Worm (Caenorhabditis elegans) whole organism, L1 larva: Measurements from ENCODE around the gene T13A10.64.

Source experiments
- ceh-82 ChIP-seq, 3 experiments: fragments of 150-350 bp in 1 of 3; sonication (generic microtip) in 2 of 3; optimal IDR thresholded peaks; 2 replicates each; lab custom pipeline; 2014 to 2017; ENCODE audit warnings: missing biosample characterization in 3 of 3, missing genetic modification characterization in 3 of 3
- elt-3 ChIP-seq, 6 experiments: fragments of 150-350 bp in 1 of 6; sonication (generic microtip); optimal IDR thresholded peaks; 2 replicates each; lab custom pipeline; 2017 to 2018; ENCODE audit warnings: missing biosample characterization in 6 of 6, missing genetic modification characterization in 6 of 6, inconsistent platforms in 1 of 6

DNA sequence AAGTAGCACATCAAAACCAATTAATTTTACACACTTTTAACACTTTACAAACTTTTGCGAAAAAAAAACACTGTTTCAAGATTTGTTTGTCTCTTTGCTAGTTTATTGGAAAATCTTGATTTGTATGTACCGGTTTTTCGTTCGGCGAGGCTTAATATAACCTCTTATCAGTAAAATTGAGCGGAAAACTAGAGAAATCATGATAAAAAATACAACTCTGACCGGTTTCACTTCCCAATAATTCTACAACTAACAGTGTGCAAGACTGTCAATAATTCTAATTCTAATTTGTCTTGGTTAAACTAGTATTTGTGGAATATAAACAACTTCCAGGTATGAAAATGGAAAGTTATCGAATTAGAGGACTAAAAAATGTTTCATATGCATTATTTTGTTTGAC lies 32.9 kb upstream of the T13A10.64 start, which contains the start of gene C49A9.3:
- TF ChIP-seq ceh-82 (tag; optimal IDR thresholded peaks at IDR 0.05; lab: Kevin White, UChicago): no peak
- no peak for TF ChIP-seq elt-3 (tag; optimal IDR thresholded peaks at IDR 0.05; lab: Kevin White, UChicago)
